Fruit fly (Drosophila melanogaster) whole organism, embryonic: Measurements from ENCODE around the gene CG7011.

Source experiments
- CG1024 ChIP-seq: fragments of 200-800 bp; sonication (Bioruptor generic); IDR thresholded peaks from 2 replicates; pipeline ENCODE4 v1.3.6; 2022; ENCODE audit warnings: missing biosample characterization, missing genetic modification characterization
- CG11696 ChIP-seq: fragments of 200-800 bp; sonication (Bioruptor generic); IDR thresholded peaks from 2 replicates; pipeline ENCODE4 v1.3.6; 2022; ENCODE audit warnings: missing biosample characterization, missing genetic modification characterization
- CG17385 ChIP-seq: fragments of 200-800 bp; sonication (Bioruptor generic); optimal IDR thresholded peaks from 3 replicates; lab custom pipeline; 2018; ENCODE audit warnings: missing biosample characterization, mild to moderate bottlenecking, missing genetic modification characterization
- CG17568 ChIP-seq: fragments of 200-800 bp; sonication (Bioruptor generic); optimal IDR thresholded peaks from 2 replicates; lab custom pipeline; 2018; ENCODE audit warnings: missing biosample characterization, mild to moderate bottlenecking, missing genetic modification characterization, moderate library complexity
- CG5245 ChIP-seq: fragments of 200-800 bp; sonication (Bioruptor generic); optimal IDR thresholded peaks from 3 replicates; lab custom pipeline; 2016; ENCODE audit warnings: missing biosample characterization, missing genetic modification characterization
- CG7987 ChIP-seq: fragments of 200-800 bp; sonication (Bioruptor generic); optimal IDR thresholded peaks from 2 replicates; lab custom pipeline; 2018; ENCODE audit warnings: missing biosample characterization, mild to moderate bottlenecking, missing genetic modification characterization, moderate library complexity
- CG8281 ChIP-seq: fragments of 200-800 bp; sonication (Bioruptor generic); optimal IDR thresholded peaks from 2 replicates; lab custom pipeline; 2018; ENCODE audit warnings: missing biosample characterization, mild to moderate bottlenecking, missing genetic modification characterization, moderate library complexity
- CG8765 ChIP-seq: fragments of 200-800 bp; sonication (Bioruptor generic); IDR thresholded peaks from 2 replicates; pipeline ENCODE4 v1.3.6; 2022; ENCODE audit warnings: missing biosample characterization, missing genetic modification characterization
- CG9215 ChIP-seq: fragments of 200-800 bp; sonication (Bioruptor generic); IDR thresholded peaks from 2 replicates; pipeline ENCODE4 v1.3.6; 2022; ENCODE audit warnings: missing biosample characterization, missing genetic modification characterization
- CG9727 ChIP-seq: fragments of 200-800 bp; sonication (Bioruptor generic); optimal IDR thresholded peaks from 3 replicates; lab custom pipeline; 2017; ENCODE audit warnings: missing biosample characterization, mild to moderate bottlenecking, missing genetic modification characterization
- CG9876 ChIP-seq: fragments of 200-800 bp; sonication (Bioruptor generic); optimal IDR thresholded peaks from 2 replicates; lab custom pipeline; 2016; ENCODE audit warnings: missing biosample characterization, missing genetic modification characterization
- Doc2 ChIP-seq: fragments of 200-800 bp; sonication (Bioruptor generic); IDR thresholded peaks from 2 replicates; pipeline ENCODE4 v1.3.6; 2022; ENCODE audit warnings: missing biosample characterization, missing genetic modification characterization
- E2f2 ChIP-seq: fragments of 200-800 bp; sonication (Bioruptor generic); IDR thresholded peaks from 2 replicates; pipeline ENCODE4 v1.3.6; 2022; ENCODE audit warnings: missing biosample characterization, missing genetic modification characterization
- Elba2 ChIP-seq: fragments of 200-800 bp; sonication (Bioruptor generic); optimal IDR thresholded peaks from 3 replicates; lab custom pipeline; 2016; ENCODE audit warnings: missing biosample characterization, missing genetic modification characterization
- Hr78 ChIP-seq, 2 experiments: fragments of 200-800 bp in 1 of 2; fragments of >200 bp in 1 of 2; sonication (Bioruptor generic) in 1 of 2; optimal IDR thresholded peaks; 2 replicates each; lab custom pipeline; 2017 to 2019; ENCODE audit warnings: missing biosample characterization in 2 of 2, missing genetic modification characterization in 2 of 2, mild to moderate bottlenecking in 1 of 2, moderate library complexity in 1 of 2
- MESR4 ChIP-seq: fragments of 200-800 bp; sonication (Bioruptor generic); optimal IDR thresholded peaks from 2 replicates; lab custom pipeline; 2018; ENCODE audit warnings: missing biosample characterization, mild to moderate bottlenecking, missing genetic modification characterization, moderate library complexity
- MTF-1 ChIP-seq: fragments of 200-800 bp; sonication (Bioruptor generic); optimal IDR thresholded peaks from 2 replicates; lab custom pipeline; 2018; ENCODE audit warnings: missing biosample characterization, mild to moderate bottlenecking, missing genetic modification characterization, borderline replicate concordance
- Med ChIP-seq: fragments of 200-800 bp; sonication (Bioruptor generic); peaks from one replicate; lab custom pipeline; 2016; ENCODE audit warnings: missing biosample characterization, missing genetic modification characterization, mild to moderate bottlenecking, inconsistent platforms, moderate library complexity
- NFAT ChIP-seq: fragments of 200-800 bp; sonication (Bioruptor generic); IDR thresholded peaks from 2 replicates; pipeline ENCODE4 v1.3.6; 2022; ENCODE audit warnings: missing biosample characterization, missing genetic modification characterization
- Nf-YA ChIP-seq: fragments of 200-800 bp; sonication (Bioruptor generic); IDR thresholded peaks from 2 replicates; pipeline ENCODE4 v1.3.6; 2022; ENCODE audit warnings: missing biosample characterization, missing genetic modification characterization
- Oaz ChIP-seq: fragments of 200-800 bp; sonication (Bioruptor generic); IDR thresholded peaks from 2 replicates; pipeline ENCODE4 v1.3.6; 2022; ENCODE audit warnings: missing biosample characterization, missing genetic modification characterization
- Pdp1 ChIP-seq, 2 experiments: fragments of 200-800 bp; sonication (Bioruptor generic); optimal IDR thresholded peaks; 3 replicates each; lab custom pipeline; 2016; ENCODE audit warnings: missing biosample characterization in 2 of 2, missing genetic modification characterization in 2 of 2, mild to moderate bottlenecking in 1 of 2, moderate library complexity in 1 of 2
- Rfx ChIP-seq: fragments of 200-800 bp; sonication (Bioruptor generic); IDR thresholded peaks from 2 replicates; pipeline ENCODE4 v1.3.6; 2022; ENCODE audit warnings: missing biosample characterization, missing genetic modification characterization
- Spps ChIP-seq: fragments of 200-800 bp; sonication (Bioruptor generic); optimal IDR thresholded peaks from 2 replicates; lab custom pipeline; 2018; ENCODE audit warnings: missing biosample characterization, mild to moderate bottlenecking, missing genetic modification characterization
- Sry-β ChIP-seq: fragments of 200-800 bp; sonication (Bioruptor generic); optimal IDR thresholded peaks from 2 replicates; lab custom pipeline; 2018; ENCODE audit warnings: missing biosample characterization, mild to moderate bottlenecking, missing genetic modification characterization, moderate library complexity
- aop ChIP-seq: fragments of 200-800 bp; sonication (Bioruptor generic); IDR thresholded peaks from 2 replicates; pipeline ENCODE4 v1.3.6; 2022; ENCODE audit warnings: missing biosample characterization, missing genetic modification characterization
- br ChIP-seq: fragments of >200 bp; optimal IDR thresholded peaks from 2 replicates; lab custom pipeline; 2017
- btn ChIP-seq: fragments of 200-800 bp; sonication (Bioruptor generic); optimal IDR thresholded peaks from 2 replicates; lab custom pipeline; 2016; ENCODE audit warnings: missing biosample characterization, missing genetic modification characterization
- chinmo ChIP-seq: fragments of 200-800 bp; sonication (Bioruptor generic); IDR thresholded peaks from 4 replicates; pipeline ENCODE4 v1.3.6; 2022; ENCODE audit warnings: missing biosample characterization, missing genetic modification characterization; ENCODE audit not compliant: partially characterized antibody
- croc ChIP-seq: fragments of 200-800 bp; sonication (Bioruptor generic); conservative IDR thresholded peaks from 3 replicates; pipeline ENCODE4 v1.3.6; 2022; ENCODE audit warnings: missing biosample characterization, missing genetic modification characterization
- crp ChIP-seq, 2 experiments: fragments of 200-800 bp; sonication (Bioruptor generic); optimal IDR thresholded peaks; 2 replicates in 1 of 2; 3 replicates in 1 of 2; lab custom pipeline; 2017; ENCODE audit warnings: missing biosample characterization in 2 of 2, missing genetic modification characterization in 2 of 2, mild to moderate bottlenecking in 1 of 2, moderate library complexity in 1 of 2
- en ChIP-seq: fragments of 200-800 bp; sonication (Bioruptor generic); optimal IDR thresholded peaks from 2 replicates; lab custom pipeline; 2016; ENCODE audit warnings: missing biosample characterization, missing genetic modification characterization
- hb ChIP-seq: fragments of 200-800 bp; sonication (Bioruptor generic); IDR thresholded peaks from 3 replicates; pipeline ENCODE4 v1.3.6; 2022; ENCODE audit warnings: missing biosample characterization, missing genetic modification characterization; ENCODE audit not compliant: partially characterized antibody
- knrl ChIP-seq: fragments of 200-800 bp; sonication (Bioruptor generic); IDR thresholded peaks from 3 replicates; pipeline ENCODE4 v1.3.6; 2022; ENCODE audit warnings: missing biosample characterization, missing genetic modification characterization; ENCODE audit not compliant: partially characterized antibody
- phol ChIP-seq: fragments of 200-800 bp; sonication (Bioruptor generic); optimal IDR thresholded peaks from 3 replicates; lab custom pipeline; 2018; ENCODE audit warnings: missing biosample characterization, mild to moderate bottlenecking, missing genetic modification characterization, moderate library complexity
- sim ChIP-seq: fragments of 200-800 bp; sonication (Bioruptor generic); IDR thresholded peaks from 2 replicates; pipeline ENCODE4 v1.3.6; 2022; ENCODE audit warnings: missing biosample characterization, missing genetic modification characterization
- so ChIP-seq: fragments of 200-800 bp; sonication (Bioruptor generic); IDR thresholded peaks from 3 replicates; pipeline ENCODE4 v1.3.6; 2022; ENCODE audit warnings: missing biosample characterization, missing genetic modification characterization
- sob ChIP-seq: fragments of 200-800 bp; sonication (Bioruptor generic); IDR thresholded peaks from 2 replicates; pipeline ENCODE4 v1.3.6; 2022; ENCODE audit warnings: missing biosample characterization, missing genetic modification characterization
- ssp ChIP-seq: fragments of 200-800 bp; sonication (Bioruptor generic); IDR thresholded peaks from 2 replicates; pipeline ENCODE4 v1.3.6; 2022; ENCODE audit warnings: missing biosample characterization, missing genetic modification characterization
- tna ChIP-seq: fragments of 200-800 bp; sonication (Bioruptor generic); IDR thresholded peaks from 2 replicates; pipeline ENCODE4 v1.3.6; 2022; ENCODE audit warnings: missing biosample characterization, missing genetic modification characterization; ENCODE audit not compliant: partially characterized antibody
- tx ChIP-seq: fragments of 200-800 bp; sonication (Bioruptor generic); optimal IDR thresholded peaks from 2 replicates; lab custom pipeline; 2016; ENCODE audit warnings: missing biosample characterization, missing genetic modification characterization
- unc-4 ChIP-seq: fragments of 200-800 bp; sonication (Bioruptor generic); IDR thresholded peaks from 2 replicates; pipeline ENCODE4 v1.3.6; 2022; ENCODE audit warnings: missing biosample characterization, missing genetic modification characterization; ENCODE audit not compliant: partially characterized antibody
- z ChIP-seq: fragments of 200-800 bp; sonication (Bioruptor generic); IDR thresholded peaks from 3 replicates; pipeline ENCODE4 v1.3.6; 2022; ENCODE audit warnings: missing biosample characterization, missing genetic modification characterization

CG7011 gene

dm6 chr3L:15169010-15169409, 5.6 kb upstream of the CG7011 start:
- no peak for TF ChIP-seq Nf-YA (GFP tag; lab: Robert Waterston, UW)
- no peak for TF ChIP-seq Rfx (GFP tag; lab: Robert Waterston, UW)
- no peak for TF ChIP-seq CG9727
- no peak for TF ChIP-seq en (GFP tag; lab: Kevin White, UChicago)
- no peak for TF ChIP-seq E2f2 (GFP tag; lab: Robert Waterston, UW)
- TF ChIP-seq btn (GFP tag; lab: Kevin White, UChicago) = no peak
- no peak for TF ChIP-seq Sry-β (GFP tag; lab: Kevin White, UChicago)
- no peak for TF ChIP-seq CG5245
- TF ChIP-seq tx (GFP tag; lab: Kevin White, UChicago) = no peak
- no peak for TF ChIP-seq Oaz (GFP tag; lab: Robert Waterston, UW)
- peak; percentile 90 for TF ChIP-seq CG8281
- TF ChIP-seq croc (GFP tag; lab: Robert Waterston, UW) = no peak
- TF ChIP-seq chinmo = no peak
- no peak for TF ChIP-seq CG7987
- TF ChIP-seq CG9876 (GFP tag; lab: Kevin White, UChicago) = no peak
- TF ChIP-seq so (GFP tag; lab: Robert Waterston, UW) = no peak
- no peak for TF ChIP-seq aop (GFP tag; lab: Robert Waterston, UW)
- TF ChIP-seq ssp = no peak
- no peak for TF ChIP-seq CG8765 (GFP tag; lab: Robert Waterston, UW)
- TF ChIP-seq Doc2 (GFP tag; lab: Robert Waterston, UW) = no peak
- no peak for TF ChIP-seq CG17385
- TF ChIP-seq hb = no peak
- TF ChIP-seq CG17568 (GFP tag; lab: Kevin White, UChicago) = no peak
- no peak for TF ChIP-seq sob (GFP tag; lab: Robert Waterston, UW)
- TF ChIP-seq CG1024 (GFP tag; lab: Robert Waterston, UW) = no peak
- TF ChIP-seq z (GFP tag; lab: Robert Waterston, UW) = 0 out of 3 replicates have a peak, but pooled peaks have one; percentile 37
- no peak for TF ChIP-seq sim (GFP tag; lab: Robert Waterston, UW)
- TF ChIP-seq CG9215 (GFP tag; lab: Robert Waterston, UW) = peak; percentile 14; the same call in 1 of the 2 replicates
- TF ChIP-seq NFAT (GFP tag; lab: Robert Waterston, UW) = 0 out of 2 replicates have a peak, but pooled peaks have one; percentile 2
- no peak for TF ChIP-seq Hr78 (GFP tag; optimal IDR thresholded peaks at IDR 0.05; lab: Kevin White, UChicago)
- TF ChIP-seq crp (GFP tag; optimal IDR thresholded peaks at IDR 0.05; lab: Kevin White, UChicago) = no peak
- TF ChIP-seq CG11696 = no peak
- TF ChIP-seq Spps (tag; lab: Kevin White, UChicago) = no peak

- TF ChIP-seq phol (tag; lab: Kevin White, UChicago) (no peak), Elba2 (peak; percentile 9)
Observed at dm6 chr3L:15162988-15163387, 440 bp downstream of the CG7011 start.

- 0 out of 3 replicates have a peak, but pooled peaks have one; percentile 29 for TF ChIP-seq knrl
- TF ChIP-seq MTF-1 (GFP tag; lab: Kevin White, UChicago) = no peak
- peak; percentile 61 for TF ChIP-seq Med
- TF ChIP-seq br = no peak
- peak in 1 of 2 experiments; percentile 94 for TF ChIP-seq Pdp1 (GFP tag; optimal IDR thresholded peaks at IDR 0.05; lab: Kevin White, UChicago)
- 0 out of 2 replicates have a peak, but pooled peaks have one; percentile 5 for TF ChIP-seq unc-4 (GFP tag; lab: Robert Waterston, UW)
- TF ChIP-seq tna (GFP tag; lab: Robert Waterston, UW) = no peak
- TF ChIP-seq MESR4 = peak; percentile 25
Observed at dm6 chr3L:15162005-15162404, 1.4 kb downstream of the CG7011 start.
